Fruit fly (Drosophila melanogaster) whole organism, embryonic: ENCODE data around the gene RpS2.

ENCODE experiments used
- Bgb ChIP-seq: fragments of 200-800 bp; sonication (Bioruptor generic); IDR thresholded peaks from 2 replicates; pipeline ENCODE4 v1.3.6; 2022; ENCODE audit warnings: missing biosample characterization, missing genetic modification characterization; ENCODE audit not compliant: partially characterized antibody
- Blimp-1 ChIP-seq: fragments of 200-800 bp; sonication (Bioruptor generic); optimal IDR thresholded peaks from 3 replicates; lab custom pipeline; 2018; ENCODE audit warnings: missing biosample characterization, missing genetic modification characterization, mild to moderate bottlenecking, moderate library complexity, missing genetic modification reagents
- C15 ChIP-seq: fragments of 200-800 bp; sonication (Bioruptor generic); IDR thresholded peaks from 3 replicates; pipeline ENCODE4 v1.3.6; 2022; ENCODE audit warnings: missing biosample characterization, missing genetic modification characterization
- CG10209 ChIP-seq: fragments of 200-800 bp; sonication (Bioruptor generic); optimal IDR thresholded peaks from 3 replicates; lab custom pipeline; 2017; ENCODE audit warnings: missing biosample characterization, mild to moderate bottlenecking, missing genetic modification characterization, missing genetic modification reagents
- CG11247 ChIP-seq: fragments of 200-800 bp; sonication (Bioruptor generic); IDR thresholded peaks from 2 replicates; pipeline ENCODE4 v1.3.6; 2022; ENCODE audit warnings: missing biosample characterization, missing genetic modification characterization
- CG11695 ChIP-seq: fragments of 200-800 bp; sonication (Bioruptor generic); IDR thresholded peaks from 3 replicates; pipeline ENCODE4 v1.3.6; 2022; ENCODE audit warnings: missing biosample characterization, missing genetic modification characterization
- CG12071 ChIP-seq: fragments of 200-800 bp; sonication (Bioruptor generic); optimal IDR thresholded peaks from 3 replicates; lab custom pipeline; 2018; ENCODE audit warnings: missing biosample characterization, mild to moderate bottlenecking, missing genetic modification characterization
- CG12236 ChIP-seq: fragments of 200-800 bp; sonication (Bioruptor generic); optimal IDR thresholded peaks from 2 replicates; lab custom pipeline; 2016; ENCODE audit warnings: missing biosample characterization, missing genetic modification characterization
- CG13424 ChIP-seq: fragments of 200-800 bp; sonication (Bioruptor generic); optimal IDR thresholded peaks from 2 replicates; lab custom pipeline; 2019; ENCODE audit warnings: missing biosample characterization, mild to moderate bottlenecking, missing genetic modification characterization, moderate library complexity
- CG13775 ChIP-seq: fragments of 200-800 bp; sonication (Bioruptor generic); optimal IDR thresholded peaks from 3 replicates; lab custom pipeline; 2017; ENCODE audit warnings: missing biosample characterization, mild to moderate bottlenecking, missing genetic modification characterization
- CG1603 ChIP-seq: fragments of 200-800 bp; sonication (Bioruptor generic); optimal IDR thresholded peaks from 2 replicates; lab custom pipeline; 2019; ENCODE audit warnings: missing biosample characterization, mild to moderate bottlenecking, missing genetic modification characterization, moderate library complexity
- CG16813 ChIP-seq: fragments of 200-800 bp; sonication (Bioruptor generic); IDR thresholded peaks from 3 replicates; pipeline ENCODE4 v1.3.6; 2022; ENCODE audit warnings: missing biosample characterization, missing genetic modification characterization; ENCODE audit not compliant: partially characterized antibody
- CG17361 ChIP-seq: fragments of 200-800 bp; sonication (Bioruptor generic); IDR thresholded peaks from 3 replicates; pipeline ENCODE4 v1.3.6; 2022; ENCODE audit warnings: missing biosample characterization, missing genetic modification characterization
- CG1832 ChIP-seq: fragments of 200-800 bp; sonication (Bioruptor generic); optimal IDR thresholded peaks from 2 replicates; lab custom pipeline; 2017; ENCODE audit warnings: missing biosample characterization, mild to moderate bottlenecking, missing genetic modification characterization, inconsistent platforms
- CG3407 ChIP-seq: fragments of 200-800 bp; sonication (Bioruptor generic); optimal IDR thresholded peaks from 2 replicates; lab custom pipeline; 2018; ENCODE audit warnings: missing biosample characterization, mild to moderate bottlenecking, missing genetic modification characterization
- CG7556 ChIP-seq: fragments of 200-800 bp; sonication (Bioruptor generic); optimal IDR thresholded peaks from 2 replicates; lab custom pipeline; 2017; ENCODE audit warnings: missing biosample characterization, mild to moderate bottlenecking, missing genetic modification characterization
- CG7963 ChIP-seq: fragments of 200-800 bp; sonication (Bioruptor generic); IDR thresholded peaks from 3 replicates; pipeline ENCODE4 v1.3.6; 2022; ENCODE audit warnings: missing biosample characterization, missing genetic modification characterization; ENCODE audit not compliant: partially characterized antibody
- CG8290 ChIP-seq, 3 experiments: fragments of 200-800 bp; sonication (Bioruptor generic); optimal IDR thresholded peaks; 2 replicates each; lab custom pipeline; 2016 to 2019; ENCODE audit warnings: missing biosample characterization in 3 of 3, missing genetic modification characterization in 3 of 3, mild to moderate bottlenecking in 2 of 3, moderate library complexity in 1 of 3
- CG9817 ChIP-seq: fragments of 200-800 bp; sonication (Bioruptor generic); optimal IDR thresholded peaks from 2 replicates; lab custom pipeline; 2018; ENCODE audit warnings: missing biosample characterization, mild to moderate bottlenecking, missing genetic modification characterization, moderate library complexity
- Dbx ChIP-seq: fragments of 200-800 bp; sonication (Bioruptor generic); IDR thresholded peaks from 3 replicates; pipeline ENCODE4 v1.3.6; 2022; ENCODE audit warnings: missing biosample characterization, missing genetic modification characterization
- Drgx ChIP-seq: fragments of 200-800 bp; sonication (Bioruptor generic); IDR thresholded peaks from 2 replicates; pipeline ENCODE4 v1.3.6; 2022; ENCODE audit warnings: missing biosample characterization, missing genetic modification characterization
- Eip74EF ChIP-seq, 2 experiments: fragments of 200-800 bp in 1 of 2; fragments of >200 bp in 1 of 2; sonication (Bioruptor generic) in 1 of 2; optimal IDR thresholded peaks; 2 replicates each; lab custom pipeline; 2017 to 2019; ENCODE audit warnings: missing biosample characterization in 2 of 2, missing genetic modification characterization in 2 of 2, mild to moderate bottlenecking in 1 of 2, moderate library complexity in 1 of 2
- H2.0 ChIP-seq: fragments of 200-800 bp; sonication (Bioruptor generic); IDR thresholded peaks from 2 replicates; pipeline ENCODE4 v1.3.6; 2022; ENCODE audit warnings: missing biosample characterization, missing genetic modification characterization
- HLHmδ ChIP-seq: fragments of 200-800 bp; sonication (Bioruptor generic); optimal IDR thresholded peaks from 2 replicates; lab custom pipeline; 2018; ENCODE audit warnings: missing biosample characterization, mild to moderate bottlenecking, missing genetic modification characterization, moderate library complexity
- Max ChIP-seq: fragments of 200-800 bp; sonication (Bioruptor generic); optimal IDR thresholded peaks from 2 replicates; lab custom pipeline; 2016; ENCODE audit warnings: missing biosample characterization, mild to moderate bottlenecking, missing genetic modification characterization
- Meics ChIP-seq: fragments of 200-800 bp; sonication (Bioruptor generic); optimal IDR thresholded peaks from 2 replicates; lab custom pipeline; 2017; ENCODE audit warnings: missing biosample characterization, mild to moderate bottlenecking, missing genetic modification characterization
- Poxn ChIP-seq: fragments of 200-800 bp; sonication (Bioruptor generic); IDR thresholded peaks from 2 replicates; pipeline ENCODE4 v1.3.6; 2022; ENCODE audit warnings: missing biosample characterization, missing genetic modification characterization
- Side ChIP-seq: fragments of 200-800 bp; sonication (Bioruptor generic); optimal IDR thresholded peaks from 2 replicates; lab custom pipeline; 2016; ENCODE audit warnings: missing biosample characterization, missing genetic modification characterization
- abd-A ChIP-seq: fragments of 200-800 bp; sonication (Bioruptor generic); optimal IDR thresholded peaks from 3 replicates; lab custom pipeline; 2019; ENCODE audit warnings: missing biosample characterization, mild to moderate bottlenecking, missing genetic modification characterization, moderate library complexity
- bowl ChIP-seq: fragments of 200-800 bp; sonication (Bioruptor generic); IDR thresholded peaks from 2 replicates; pipeline ENCODE4 v1.3.6; 2022; ENCODE audit warnings: missing biosample characterization, missing genetic modification characterization
- bsh ChIP-seq, 2 experiments: fragments of 200-800 bp; sonication (Bioruptor generic); optimal IDR thresholded peaks; 2 replicates each; lab custom pipeline; 2017 to 2018; ENCODE audit warnings: mild to moderate bottlenecking in 2 of 2, missing biosample characterization in 2 of 2, missing genetic modification characterization in 2 of 2, moderate library complexity in 1 of 2
- caup ChIP-seq: fragments of 200-800 bp; sonication (Bioruptor generic); optimal IDR thresholded peaks from 3 replicates; lab custom pipeline; 2017; ENCODE audit warnings: missing biosample characterization, mild to moderate bottlenecking, missing genetic modification characterization, moderate library complexity; ENCODE audit not compliant: severe bottlenecking
- chm ChIP-seq: fragments of 200-800 bp; sonication (Bioruptor generic); IDR thresholded peaks from 2 replicates; pipeline ENCODE4 v1.3.6; 2022; ENCODE audit warnings: missing biosample characterization, missing genetic modification characterization
- emc ChIP-seq: fragments of 200-800 bp; sonication (Bioruptor generic); optimal IDR thresholded peaks from 2 replicates; lab custom pipeline; 2016; ENCODE audit warnings: missing biosample characterization, missing genetic modification characterization
- en ChIP-seq: fragments of 200-800 bp; sonication (Bioruptor generic); optimal IDR thresholded peaks from 2 replicates; lab custom pipeline; 2016; ENCODE audit warnings: missing biosample characterization, missing genetic modification characterization
- fd96Cb ChIP-seq: fragments of 200-800 bp; sonication (Bioruptor generic); optimal IDR thresholded peaks from 2 replicates; lab custom pipeline; 2018; ENCODE audit warnings: missing biosample characterization, mild to moderate bottlenecking, missing genetic modification characterization, moderate library complexity
- kah ChIP-seq: fragments of 200-800 bp; sonication (Bioruptor generic); optimal IDR thresholded peaks from 2 replicates; lab custom pipeline; 2018; ENCODE audit warnings: missing biosample characterization, mild to moderate bottlenecking, missing genetic modification characterization
- klu ChIP-seq: fragments of 200-800 bp; sonication (Bioruptor generic); IDR thresholded peaks from 2 replicates; pipeline ENCODE4 v1.3.6; 2022; ENCODE audit warnings: missing biosample characterization, missing genetic modification characterization
- lilli ChIP-seq: fragments of 200-800 bp; sonication (Bioruptor generic); optimal IDR thresholded peaks from 3 replicates; lab custom pipeline; 2016; ENCODE audit warnings: missing biosample characterization, missing genetic modification characterization
- luna ChIP-seq: fragments of 200-800 bp; sonication (Bioruptor generic); optimal IDR thresholded peaks from 2 replicates; lab custom pipeline; 2016; ENCODE audit warnings: missing biosample characterization, missing genetic modification characterization
- nerfin-2 ChIP-seq: fragments of 200-800 bp; sonication (Bioruptor generic); IDR thresholded peaks from 2 replicates; pipeline ENCODE4 v1.3.6; 2022; ENCODE audit warnings: missing biosample characterization, missing genetic modification characterization; ENCODE audit not compliant: partially characterized antibody
- oc ChIP-seq: fragments of 200-800 bp; sonication (Bioruptor generic); optimal IDR thresholded peaks from 2 replicates; lab custom pipeline; 2018; ENCODE audit warnings: missing biosample characterization, mild to moderate bottlenecking, missing genetic modification characterization, moderate library complexity
- pb ChIP-seq: fragments of 200-800 bp; sonication (Bioruptor generic); optimal IDR thresholded peaks from 3 replicates; lab custom pipeline; 2016; ENCODE audit warnings: missing biosample characterization, missing genetic modification characterization
- pita ChIP-seq: fragments of 200-800 bp; sonication (Bioruptor generic); optimal IDR thresholded peaks from 2 replicates; lab custom pipeline; 2017; ENCODE audit warnings: missing biosample characterization, mild to moderate bottlenecking, missing genetic modification characterization
- sisA ChIP-seq: fragments of 200-800 bp; sonication (Bioruptor generic); IDR thresholded peaks from 2 replicates; pipeline ENCODE4 v1.3.6; 2022; ENCODE audit warnings: missing biosample characterization, missing genetic modification characterization
- tna ChIP-seq: fragments of 200-800 bp; sonication (Bioruptor generic); IDR thresholded peaks from 2 replicates; pipeline ENCODE4 v1.3.6; 2022; ENCODE audit warnings: missing biosample characterization, missing genetic modification characterization; ENCODE audit not compliant: partially characterized antibody
- toy ChIP-seq: fragments of 200-800 bp; sonication (Bioruptor generic); IDR thresholded peaks from 2 replicates; pipeline ENCODE4 v1.3.6; 2022; ENCODE audit warnings: missing biosample characterization, missing genetic modification characterization
- trh ChIP-seq: fragments of 200-800 bp; sonication (Bioruptor generic); optimal IDR thresholded peaks from 2 replicates; lab custom pipeline; 2016; ENCODE audit warnings: missing biosample characterization, missing genetic modification characterization
- wor ChIP-seq: fragments of 200-800 bp; sonication (Bioruptor generic); IDR thresholded peaks from 2 replicates; pipeline ENCODE4 v1.3.6; 2022; ENCODE audit warnings: missing biosample characterization, missing genetic modification characterization
- z ChIP-seq: fragments of 200-800 bp; sonication (Bioruptor generic); IDR thresholded peaks from 3 replicates; pipeline ENCODE4 v1.3.6; 2022; ENCODE audit warnings: missing biosample characterization, missing genetic modification characterization

RpS2 gene

DNA sequence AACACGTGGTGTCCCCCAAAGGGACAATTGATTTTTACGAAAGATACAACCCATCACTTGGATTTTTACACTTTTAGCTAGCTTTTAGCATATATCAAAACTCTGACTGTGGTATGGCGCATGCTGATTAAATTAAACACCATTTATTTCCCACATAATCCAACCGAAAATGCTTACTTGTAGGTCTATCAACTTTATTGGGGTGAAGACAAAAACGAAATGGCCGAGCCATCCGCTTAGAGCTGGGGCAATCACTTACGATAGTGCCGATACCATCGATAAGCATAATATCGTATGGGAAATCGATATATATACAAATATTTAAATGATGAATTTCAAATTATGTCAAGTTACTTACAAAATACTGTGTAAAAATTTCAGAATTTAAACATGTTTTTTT lies at the start of gene RpS2 (continued):
- TF ChIP-seq chm (GFP tag; lab: Robert Waterston, UW) (peak; percentile 87), HLHmδ (GFP tag; lab: Kevin White, UChicago) (peak; percentile 52), trh (GFP tag; lab: Kevin White, UChicago) (no peak), CG11695 (no peak), CG3407 (GFP tag; lab: Kevin White, UChicago) (peak; percentile 24), tna (GFP tag; lab: Robert Waterston, UW) (peak; percentile 97), pita (no peak), CG11247 (GFP tag; lab: Robert Waterston, UW) (no peak), CG1832 (GFP tag; lab: Kevin White, UChicago) (no peak), Meics (GFP tag; lab: Kevin White, UChicago) (peak; percentile 41), nerfin-2 (GFP tag; lab: Robert Waterston, UW) (peak; percentile 96), CG7556 (GFP tag; lab: Kevin White, UChicago) (no peak), CG9817 (tag; lab: Kevin White, UChicago) (peak; percentile 23), Max (GFP tag; lab: Kevin White, UChicago) (peak; percentile 42), Eip74EF (GFP tag; optimal IDR thresholded peaks at IDR 0.05; lab: Kevin White, UChicago) (peak in 1 of 2 experiments; percentile 11), Drgx (no peak), Bgb (peak; percentile 100), C15 (no peak), CG10209 (GFP tag; lab: Kevin White, UChicago) (peak; percentile 8), lilli (GFP tag; lab: Kevin White, UChicago) (peak; percentile 54), Poxn (GFP tag; lab: Robert Waterston, UW) (no peak), CG13424 (peak; percentile 15), bsh (GFP tag; optimal IDR thresholded peaks at IDR 0.05; lab: Kevin White, UChicago) (peak; percentile 7 to 35), sisA (GFP tag; lab: Robert Waterston, UW) (no peak), Side (GFP tag; lab: Kevin White, UChicago) (no peak), toy (no peak), CG7963 (GFP tag; lab: Robert Waterston, UW) (peak; percentile 99), en (no peak), CG12236 (no peak), kah (no peak), fd96Cb (no peak), caup (GFP tag; lab: Kevin White, UChicago) (peak; percentile 72), oc (tag; lab: Kevin White, UChicago) (peak; percentile 47), bowl (no peak), CG1603 (peak; percentile 90), z (no peak), Dbx (GFP tag; lab: Robert Waterston, UW) (peak; percentile 75), CG8290 (GFP tag; optimal IDR thresholded peaks at IDR 0.05; lab: Kevin White, UChicago) (peak; percentile 51), CG8290 (tag; optimal IDR thresholded peaks at IDR 0.05; lab: Kevin White, UChicago) (peak in 1 of 2 experiments; percentile 88), CG13775 (GFP tag; lab: Kevin White, UChicago) (no peak), abd-A (no peak), CG16813 (GFP tag; lab: Robert Waterston, UW) (peak; percentile 99), pb (GFP tag; lab: Kevin White, UChicago) (no peak), klu (GFP tag; lab: Robert Waterston, UW) (no peak), Blimp-1 (no peak), CG17361 (GFP tag; lab: Robert Waterston, UW) (peak; percentile 25; the same call in 1 of the 3 replicates), H2.0 (GFP tag; lab: Robert Waterston, UW) (peak; percentile 32; the same call in 1 of the 2 replicates), CG12071 (GFP tag; lab: Kevin White, UChicago) (no peak), wor (GFP tag; lab: Robert Waterston, UW) (no peak), luna (no peak), emc (GFP tag; lab: Kevin White, UChicago) (no peak)
